Worm (Caenorhabditis elegans): ENCODE data around the gene gldi-1.

gldi-1 gene

ce11 chrII:475890-476420 lies 8.2 kb downstream of the gldi-1 start, which contains the start of gene nsun-1 (continued):
- TF ChIP-seq lsy-2 (tag; optimal IDR thresholded peaks at IDR 0.05) (peak in 1 of 2 experiments; percentile 62), tra-1 (GFP tag; IDR thresholded peaks at IDR 0.05) (no peak), egl-27 (tag; optimal IDR thresholded peaks at IDR 0.05) (no peak), ama-1 (optimal IDR thresholded peaks at IDR 0.05) (no peak), F44E2.7 (GFP tag; IDR thresholded peaks at IDR 0.05) (no peak), nhr-111 (GFP tag; optimal IDR thresholded peaks at IDR 0.05) (no peak), arid-1 (GFP tag; conservative IDR thresholded peaks at IDR 0.05) (no peak), lin-1 (GFP tag; IDR thresholded peaks at IDR 0.05) (no peak), egl-43 (GFP tag; IDR thresholded peaks at IDR 0.05) (no peak), nhr-76 (tag; optimal IDR thresholded peaks at IDR 0.05) (no peak), lin-13 (GFP tag; optimal IDR thresholded peaks at IDR 0.05) (peak; percentile 55), dmd-9 (GFP tag; IDR thresholded peaks at IDR 0.05) (no peak), nhr-42 (GFP tag; IDR thresholded peaks at IDR 0.05) (no peak), F26F4.8 (GFP tag; conservative IDR thresholded peaks at IDR 0.05) (no peak)

DNA sequence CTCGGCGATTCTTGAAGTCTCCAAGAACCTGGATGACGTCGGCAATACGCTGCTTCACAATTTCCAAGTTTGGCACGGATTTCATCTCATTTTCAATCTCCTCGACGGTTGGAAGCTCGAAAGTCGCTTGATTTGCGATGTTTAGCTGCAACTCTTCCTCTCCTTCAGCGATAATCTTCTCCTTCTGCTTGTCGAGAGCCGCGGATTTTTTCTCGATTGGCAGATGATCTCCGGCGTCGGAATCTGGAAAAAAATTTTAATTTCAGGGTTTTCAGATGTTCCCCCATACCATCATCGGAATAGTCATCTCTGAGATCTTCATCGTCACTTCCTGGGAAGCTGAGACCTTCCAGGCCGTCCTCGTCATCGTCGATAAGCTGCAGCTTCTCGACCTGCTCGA lies 8.9 kb downstream of the gldi-1 start:
- TF ChIP-seq hif-1 (tag; optimal IDR thresholded peaks at IDR 0.05) (no peak), fos-1 (tag; optimal IDR thresholded peaks at IDR 0.05) (no peak), lin-38 (GFP tag; IDR thresholded peaks at IDR 0.05) (no peak), daf-8 (GFP tag; IDR thresholded peaks at IDR 0.05) (no peak), aha-1 (tag) (peak; percentile 94), set-16 (GFP tag; IDR thresholded peaks at IDR 0.05) (0 out of 2 replicates have a peak, but pooled peaks have one; percentile 9)

- TF ChIP-seq fkh-10 (GFP tag; optimal IDR thresholded peaks at IDR 0.05) (no peak), unc-130 (GFP tag; optimal IDR thresholded peaks at IDR 0.05) (no peak), hif-1 (tag; optimal IDR thresholded peaks at IDR 0.05) (no peak), nhr-10 (tag; optimal IDR thresholded peaks at IDR 0.05) (no peak), D1046.2 (GFP tag; IDR thresholded peaks at IDR 0.05) (no peak), lin-39 (tag; optimal IDR thresholded peaks at IDR 0.05) (no peak), nhr-237 (tag; optimal IDR thresholded peaks at IDR 0.05) (no peak), set-16 (GFP tag; IDR thresholded peaks at IDR 0.05) (no peak), madf-9 (GFP tag; conservative IDR thresholded peaks at IDR 0.05) (no peak), egl-43 (GFP tag; IDR thresholded peaks at IDR 0.05) (no peak), zip-11 (GFP tag; IDR thresholded peaks at IDR 0.05) (no peak), pqm-1 (tag; optimal IDR thresholded peaks at IDR 0.05) (no peak), zfp-3 (GFP tag; conservative IDR thresholded peaks at IDR 0.05) (no peak), ZK546.5 (tag; optimal IDR thresholded peaks at IDR 0.05) (no peak), ztf-11 (tag; optimal IDR thresholded peaks at IDR 0.05) (no peak), mxl-3 (GFP tag; optimal IDR thresholded peaks at IDR 0.05) (no peak), ceh-32 (tag; optimal IDR thresholded peaks at IDR 0.05; ENCODE audit: poor library complexity) (no peak), snpc-1.2 (GFP tag; IDR thresholded peaks at IDR 0.05) (no peak)
Observed at ce11 chrII:473203-473602, 11.0 kb downstream of the gldi-1 start, which contains the start of gene W07E6.5. Gene W07E6.5, plus strand, starts transcription at chrII:473503.

DNA sequence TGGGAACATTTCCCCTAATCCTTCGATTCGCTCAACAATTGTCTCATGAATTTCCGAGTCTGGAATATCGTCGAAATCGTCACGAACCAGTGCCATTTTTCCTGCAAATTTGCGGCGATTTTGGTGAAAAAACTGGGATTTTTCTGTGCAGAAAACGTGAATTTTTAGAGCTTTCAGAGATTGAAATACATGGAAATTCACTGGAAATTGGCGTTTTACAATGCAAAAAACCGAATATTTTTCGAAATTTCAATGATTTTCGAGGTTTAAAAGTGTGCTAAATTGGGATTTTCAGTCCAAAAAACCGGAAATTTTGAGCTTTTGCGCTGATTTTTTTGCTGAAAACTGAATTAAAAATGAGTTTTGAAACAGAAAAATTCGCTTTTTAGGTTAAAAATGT lies 13.8 kb downstream of the gldi-1 start, which contains the start of gene tomm-22:
tomm-22 (minus strand) TSS at position 101 of the 400 bp plus-strand sequence.
- no peak for TF ChIP-seq pha-4 (GFP tag; IDR thresholded peaks at IDR 0.05)
- no peak for TF ChIP-seq pha-4 (tag; optimal IDR thresholded peaks at IDR 0.05)
- TF ChIP-seq zip-2 (tag; optimal IDR thresholded peaks at IDR 0.05) = no peak
- TF ChIP-seq tra-1 (GFP tag; IDR thresholded peaks at IDR 0.05) = no peak
- no peak for TF ChIP-seq aly-2 (tag; optimal IDR thresholded peaks at IDR 0.05)
- TF ChIP-seq D1046.2 (GFP tag; IDR thresholded peaks at IDR 0.05) = no peak
- TF ChIP-seq zip-11 (GFP tag; IDR thresholded peaks at IDR 0.05) = no peak
- TF ChIP-seq ceh-32 (tag; optimal IDR thresholded peaks at IDR 0.05; ENCODE audit: poor library complexity) = no peak
- TF ChIP-seq unc-62 (GFP tag; optimal IDR thresholded peaks at IDR 0.05 in 1 of 2) = no peak
- no peak for TF ChIP-seq unc-62 (tag; optimal IDR thresholded peaks at IDR 0.05)
- TF ChIP-seq madf-5 (GFP tag; IDR thresholded peaks at IDR 0.05) = no peak
- TF ChIP-seq spr-1 (tag; optimal IDR thresholded peaks at IDR 0.05) = no peak
- no peak for TF ChIP-seq nhr-42 (GFP tag; IDR thresholded peaks at IDR 0.05)
- no peak for TF ChIP-seq daf-16 (GFP tag; optimal IDR thresholded peaks at IDR 0.05)
- TF ChIP-seq daf-16 (tag; optimal IDR thresholded peaks at IDR 0.05) = no peak
- no peak for TF ChIP-seq ceh-62 (tag; optimal IDR thresholded peaks at IDR 0.05)
- TF ChIP-seq ZK337.2 (GFP tag; IDR thresholded peaks at IDR 0.05) = no peak
